Worm (Caenorhabditis elegans): ENCODE measurements around the gene syf-3.

DNA sequence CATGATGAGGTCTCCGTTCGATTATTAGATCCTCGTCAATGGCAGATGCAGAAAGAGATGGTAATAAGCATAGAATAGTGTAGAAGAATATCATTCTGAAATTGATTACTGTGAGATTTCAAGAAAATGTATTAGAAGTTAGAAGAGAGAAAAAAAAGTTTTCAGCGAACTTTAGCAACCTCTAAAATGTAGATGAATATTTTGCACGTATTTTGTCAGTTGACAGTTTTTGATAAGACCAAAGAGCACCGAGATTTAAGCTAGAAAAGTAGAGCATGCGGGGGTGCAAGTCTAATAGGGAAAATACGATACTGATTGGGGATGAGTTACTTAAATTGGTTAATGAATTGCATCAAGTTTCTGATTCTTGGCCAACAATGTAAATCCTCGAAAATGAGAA, 14.9 kb downstream of the syf-3 start, which contains the start of gene M03F8.6:
- no peak for TF ChIP-seq flt-1 (GFP tag; IDR thresholded peaks at IDR 0.05)
- TF ChIP-seq T22C8.4 (GFP tag; IDR thresholded peaks at IDR 0.05) = no peak
